Fruit fly (Drosophila melanogaster) whole organism, pupa: ENCODE results near the gene pbl.

ENCODE experiments used
- CG32121 ChIP-seq: fragments of 200-800 bp; sonication (Bioruptor generic); IDR thresholded peaks from 2 replicates; pipeline ENCODE4 v1.3.6; 2022; ENCODE audit warnings: missing biosample characterization, missing genetic modification characterization
- gl ChIP-seq: fragments of 200-800 bp; sonication (Bioruptor generic); optimal IDR thresholded peaks from 2 replicates; lab custom pipeline; 2018; ENCODE audit warnings: missing biosample characterization, mild to moderate bottlenecking, missing genetic modification characterization

DNA sequence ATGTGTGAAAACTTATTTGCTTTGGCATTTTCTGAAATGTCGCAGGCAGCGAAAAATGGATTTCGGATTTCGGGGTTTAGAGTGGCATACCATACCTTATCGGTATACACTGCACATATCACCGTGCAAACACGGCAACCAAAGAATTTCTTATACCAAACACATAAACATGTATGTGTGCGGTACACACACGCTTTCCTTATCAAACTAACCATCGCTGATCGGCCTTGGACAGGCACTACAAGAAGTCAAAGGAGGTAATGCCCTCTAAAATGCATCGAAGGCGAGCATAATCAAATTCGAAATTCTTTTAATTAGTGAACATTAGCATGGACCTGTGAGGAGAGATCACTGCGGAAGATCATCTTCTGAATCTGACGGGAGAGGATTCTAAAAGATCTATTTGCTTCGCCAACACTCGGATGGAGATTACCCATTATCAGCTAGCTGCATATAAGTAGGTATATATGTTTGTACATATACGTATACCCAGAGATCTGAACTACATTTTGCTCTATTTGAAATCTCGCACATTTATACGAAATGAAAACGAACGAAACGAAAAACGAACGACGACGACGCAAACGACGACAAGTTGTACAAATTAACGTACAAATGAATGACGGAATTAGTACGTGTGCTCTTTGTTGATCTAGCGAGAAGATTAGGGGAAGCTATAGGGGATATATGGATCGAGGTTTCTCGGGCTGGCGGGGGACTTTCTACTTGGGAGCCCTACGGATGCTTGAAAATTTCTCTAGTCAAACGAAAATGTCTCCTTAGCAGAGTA lies 53.2 kb downstream of the pbl start:
- TF ChIP-seq gl (tag; lab: Kevin White, UChicago) (no peak), CG32121 (GFP tag; lab: Robert Waterston, UW) (no peak)
